Fruit fly (Drosophila melanogaster) whole organism, embryonic: ENCODE measurements around the gene Alh.

Experiments
- Atf-2 ChIP-seq: fragments of 200-800 bp; sonication (Bioruptor generic); optimal IDR thresholded peaks from 2 replicates; lab custom pipeline; 2016; ENCODE audit warnings: missing biosample characterization, missing genetic modification characterization
- CG10565 ChIP-seq: fragments of 200-800 bp; sonication (Bioruptor generic); optimal IDR thresholded peaks from 3 replicates; lab custom pipeline; 2016; ENCODE audit warnings: missing biosample characterization, mild to moderate bottlenecking, missing genetic modification characterization
- CG11723 ChIP-seq: fragments of 200-800 bp; sonication (Bioruptor generic); optimal IDR thresholded peaks from 2 replicates; lab custom pipeline; 2017; ENCODE audit warnings: missing biosample characterization, mild to moderate bottlenecking, missing genetic modification characterization
- CG13296 ChIP-seq: fragments of 200-800 bp; sonication (Bioruptor generic); optimal IDR thresholded peaks from 3 replicates; lab custom pipeline; 2018; ENCODE audit warnings: missing biosample characterization, mild to moderate bottlenecking, missing genetic modification characterization
- CG15514 ChIP-seq: fragments of 200-800 bp; sonication (Bioruptor generic); optimal IDR thresholded peaks from 3 replicates; lab custom pipeline; 2017; ENCODE audit warnings: missing biosample characterization, missing genetic modification characterization, mild to moderate bottlenecking, moderate library complexity, missing genetic modification reagents
- CG16813 ChIP-seq: fragments of 200-800 bp; sonication (Bioruptor generic); IDR thresholded peaks from 3 replicates; pipeline ENCODE4 v1.3.6; 2022; ENCODE audit warnings: missing biosample characterization, missing genetic modification characterization; ENCODE audit not compliant: partially characterized antibody
- CG17328 ChIP-seq: fragments of 200-800 bp; sonication (Bioruptor generic); IDR thresholded peaks from 2 replicates; pipeline ENCODE4 v1.3.6; 2022; ENCODE audit warnings: missing biosample characterization, missing genetic modification characterization
- CG17359 ChIP-seq: fragments of 200-800 bp; sonication (Bioruptor generic); optimal IDR thresholded peaks from 3 replicates; lab custom pipeline; 2018; ENCODE audit warnings: missing biosample characterization, mild to moderate bottlenecking, missing genetic modification characterization, moderate library complexity
- CG2129 ChIP-seq: fragments of 200-800 bp; sonication (Bioruptor generic); IDR thresholded peaks from 2 replicates; pipeline ENCODE4 v1.3.6; 2022; ENCODE audit warnings: missing biosample characterization, missing genetic modification characterization; ENCODE audit not compliant: partially characterized antibody
- CG2875 ChIP-seq: fragments of 200-800 bp; sonication (Bioruptor generic); optimal IDR thresholded peaks from 2 replicates; lab custom pipeline; 2017; ENCODE audit warnings: missing biosample characterization, mild to moderate bottlenecking, missing genetic modification characterization, missing genetic modification reagents
- CG31388 ChIP-seq: fragments of 200-800 bp; sonication (Bioruptor generic); optimal IDR thresholded peaks from 2 replicates; lab custom pipeline; 2016; ENCODE audit warnings: missing biosample characterization, missing genetic modification characterization
- CG3281 ChIP-seq: fragments of 200-800 bp; sonication (Bioruptor generic); optimal IDR thresholded peaks from 3 replicates; lab custom pipeline; 2017; ENCODE audit warnings: missing biosample characterization, mild to moderate bottlenecking, missing genetic modification characterization
- CG33213 ChIP-seq: fragments of 200-800 bp; sonication (Bioruptor generic); optimal IDR thresholded peaks from 3 replicates; lab custom pipeline; 2016; ENCODE audit warnings: missing biosample characterization, missing genetic modification characterization
- CG4617 ChIP-seq: fragments of 200-800 bp; sonication (Bioruptor generic); optimal IDR thresholded peaks from 3 replicates; lab custom pipeline; 2016; ENCODE audit warnings: missing biosample characterization, missing genetic modification characterization, borderline replicate concordance
- CG4820 ChIP-seq: fragments of 200-800 bp; sonication (Bioruptor generic); optimal IDR thresholded peaks from 3 replicates; lab custom pipeline; 2016; ENCODE audit warnings: missing biosample characterization, missing genetic modification characterization
- CG6254 ChIP-seq: fragments of 200-800 bp; sonication (Bioruptor generic); optimal IDR thresholded peaks from 3 replicates; lab custom pipeline; 2017; ENCODE audit warnings: mild to moderate bottlenecking, missing biosample characterization, missing genetic modification reagents, missing genetic modification characterization
- CG8478 ChIP-seq: fragments of >200 bp; optimal IDR thresholded peaks from 2 replicates; lab custom pipeline; 2018
- CG9437 ChIP-seq: fragments of 200-800 bp; sonication (Bioruptor generic); optimal IDR thresholded peaks from 2 replicates; lab custom pipeline; 2018; ENCODE audit warnings: missing biosample characterization, mild to moderate bottlenecking, missing genetic modification characterization
- CG9817 ChIP-seq: fragments of 200-800 bp; sonication (Bioruptor generic); optimal IDR thresholded peaks from 2 replicates; lab custom pipeline; 2018; ENCODE audit warnings: missing biosample characterization, mild to moderate bottlenecking, missing genetic modification characterization, moderate library complexity
- Dbx ChIP-seq: fragments of 200-800 bp; sonication (Bioruptor generic); IDR thresholded peaks from 3 replicates; pipeline ENCODE4 v1.3.6; 2022; ENCODE audit warnings: missing biosample characterization, missing genetic modification characterization
- Dip3 ChIP-seq: fragments of 200-800 bp; sonication (Bioruptor generic); optimal IDR thresholded peaks from 3 replicates; lab custom pipeline; 2016; ENCODE audit warnings: missing biosample characterization, missing genetic modification characterization
- Dll ChIP-seq: fragments of 200-800 bp; sonication (Bioruptor generic); IDR thresholded peaks from 4 replicates; pipeline ENCODE4 v1.3.6; 2022; ENCODE audit warnings: missing biosample characterization, missing genetic modification characterization; ENCODE audit not compliant: partially characterized antibody
- GATAe ChIP-seq: fragments of 200-800 bp; sonication (Bioruptor generic); conservative IDR thresholded peaks from 2 replicates; pipeline ENCODE4 v1.3.6; 2022; ENCODE audit warnings: missing biosample characterization, missing genetic modification characterization
- Gsc ChIP-seq: fragments of 200-800 bp; sonication (Bioruptor generic); IDR thresholded peaks from 2 replicates; pipeline ENCODE4 v1.3.6; 2022; ENCODE audit warnings: missing biosample characterization, missing genetic modification characterization
- HLH4C ChIP-seq: fragments of 200-800 bp; sonication (Bioruptor generic); IDR thresholded peaks from 3 replicates; pipeline ENCODE4 v1.3.6; 2022; ENCODE audit warnings: missing biosample characterization, missing genetic modification characterization; ENCODE audit not compliant: partially characterized antibody
- HmgZ ChIP-seq: fragments of 200-800 bp; sonication (Bioruptor generic); optimal IDR thresholded peaks from 2 replicates; lab custom pipeline; 2018; ENCODE audit warnings: missing biosample characterization, mild to moderate bottlenecking, missing genetic modification characterization
- Hr3 ChIP-seq: fragments of 200-800 bp; sonication (Bioruptor generic); optimal IDR thresholded peaks from 3 replicates; lab custom pipeline; 2016; ENCODE audit warnings: missing biosample characterization, missing genetic modification characterization
- Mes4 ChIP-seq: fragments of 200-800 bp; sonication (Bioruptor generic); optimal IDR thresholded peaks from 2 replicates; lab custom pipeline; 2016; ENCODE audit warnings: missing biosample characterization, missing genetic modification characterization
- Mrtf ChIP-seq: fragments of 200-800 bp; sonication (Bioruptor generic); IDR thresholded peaks from 3 replicates; pipeline ENCODE4 v1.3.6; 2022; ENCODE audit warnings: missing biosample characterization, missing genetic modification characterization
- Nf-YC ChIP-seq: fragments of 200-800 bp; optimal IDR thresholded peaks from 3 replicates; lab custom pipeline; 2019; ENCODE audit warnings: missing biosample characterization, mild to moderate bottlenecking, missing genetic modification characterization, moderate library complexity
- Scr ChIP-seq: fragments of 200-800 bp; sonication (Bioruptor generic); IDR thresholded peaks from 2 replicates; pipeline ENCODE4 v1.3.6; 2022; ENCODE audit warnings: missing biosample characterization, missing genetic modification characterization; ENCODE audit not compliant: partially characterized antibody
- Sox102F ChIP-seq: fragments of 200-800 bp; sonication (Bioruptor generic); optimal IDR thresholded peaks from 2 replicates; lab custom pipeline; 2018; ENCODE audit warnings: missing biosample characterization, mild to moderate bottlenecking, missing genetic modification characterization, moderate library complexity
- Sry-δ ChIP-seq: fragments of 200-800 bp; sonication (Bioruptor generic); optimal IDR thresholded peaks from 2 replicates; lab custom pipeline; 2016; ENCODE audit warnings: missing biosample characterization, missing genetic modification characterization
- crc ChIP-seq: fragments of 200-800 bp; sonication (Bioruptor generic); optimal IDR thresholded peaks from 2 replicates; lab custom pipeline; 2016; ENCODE audit warnings: missing biosample characterization, missing genetic modification characterization
- dan ChIP-seq: fragments of 200-800 bp; sonication (Bioruptor generic); IDR thresholded peaks from 2 replicates; pipeline ENCODE4 v1.3.6; 2022; ENCODE audit warnings: missing biosample characterization, missing genetic modification characterization
- ewg ChIP-seq: fragments of 200-800 bp; sonication (Bioruptor generic); optimal IDR thresholded peaks from 3 replicates; lab custom pipeline; 2017; ENCODE audit warnings: mild to moderate bottlenecking, missing biosample characterization, missing genetic modification reagents, missing genetic modification characterization
- grn ChIP-seq: fragments of 200-800 bp; sonication (Bioruptor generic); optimal IDR thresholded peaks from 3 replicates; lab custom pipeline; 2017; ENCODE audit warnings: missing biosample characterization, missing genetic modification characterization
- h ChIP-seq: fragments of >200 bp; optimal IDR thresholded peaks from 2 replicates; lab custom pipeline; 2017
- hbn ChIP-seq: fragments of 200-800 bp; sonication (Bioruptor generic); IDR thresholded peaks from 2 replicates; pipeline ENCODE4 v1.3.6; 2022; ENCODE audit warnings: missing biosample characterization, missing genetic modification characterization; ENCODE audit not compliant: partially characterized antibody
- ind ChIP-seq: fragments of 200-800 bp; sonication (Bioruptor generic); optimal IDR thresholded peaks from 3 replicates; lab custom pipeline; 2016; ENCODE audit warnings: missing biosample characterization, missing genetic modification characterization
- nau ChIP-seq: fragments of 200-800 bp; sonication (Bioruptor generic); optimal IDR thresholded peaks from 3 replicates; lab custom pipeline; 2017; ENCODE audit warnings: missing biosample characterization, mild to moderate bottlenecking, missing genetic modification characterization, missing genetic modification reagents
- nerfin-2 ChIP-seq: fragments of 200-800 bp; sonication (Bioruptor generic); IDR thresholded peaks from 2 replicates; pipeline ENCODE4 v1.3.6; 2022; ENCODE audit warnings: missing biosample characterization, missing genetic modification characterization; ENCODE audit not compliant: partially characterized antibody
- pum ChIP-seq: fragments of 200-800 bp; sonication (Bioruptor generic); optimal IDR thresholded peaks from 2 replicates; lab custom pipeline; 2016; ENCODE audit warnings: missing biosample characterization, missing genetic modification characterization
- ro ChIP-seq: fragments of 200-800 bp; sonication (Bioruptor generic); IDR thresholded peaks from 2 replicates; pipeline ENCODE4 v1.3.6; 2022; ENCODE audit warnings: missing biosample characterization, missing genetic modification characterization
- run ChIP-seq: fragments of 200-800 bp; sonication (Bioruptor generic); optimal IDR thresholded peaks from 3 replicates; lab custom pipeline; 2018; ENCODE audit warnings: missing biosample characterization, mild to moderate bottlenecking, missing genetic modification characterization
- sens ChIP-seq: fragments of 200-800 bp; sonication (Bioruptor generic); peaks from one replicate; lab custom pipeline; 2016; ENCODE audit warnings: missing biosample characterization, missing genetic modification characterization
- sug ChIP-seq: fragments of 200-800 bp; optimal IDR thresholded peaks from 2 replicates; lab custom pipeline; 2019; ENCODE audit warnings: missing biosample characterization, mild to moderate bottlenecking, missing genetic modification characterization, moderate library complexity
- wor ChIP-seq: fragments of 200-800 bp; sonication (Bioruptor generic); IDR thresholded peaks from 2 replicates; pipeline ENCODE4 v1.3.6; 2022; ENCODE audit warnings: missing biosample characterization, missing genetic modification characterization
- zf30C ChIP-seq: fragments of 200-800 bp; sonication (Bioruptor generic); optimal IDR thresholded peaks from 3 replicates; lab custom pipeline; 2018; ENCODE audit warnings: missing biosample characterization, mild to moderate bottlenecking, missing genetic modification characterization
- zfh2 ChIP-seq: fragments of 200-800 bp; sonication (Bioruptor generic); optimal IDR thresholded peaks from 2 replicates; lab custom pipeline; 2016; ENCODE audit warnings: missing biosample characterization, missing genetic modification characterization

The Alh gene

dm6 chr3R:7124109-7124639, at the start of gene Alh, which contains the start of gene CG10098 (continued):
- TF ChIP-seq CG2129 (GFP tag; lab: Robert Waterston, UW) (peak; percentile 64), Sox102F (GFP tag; lab: Kevin White, UChicago) (peak; percentile 80), CG6254 (GFP tag; lab: Kevin White, UChicago) (no peak), crc (GFP tag; lab: Kevin White, UChicago) (peak; percentile 39), CG33213 (peak; percentile 83), CG4617 (GFP tag; lab: Kevin White, UChicago) (peak; percentile 94), CG2875 (peak; percentile 54), Mes4 (GFP tag; lab: Kevin White, UChicago) (peak; percentile 59), CG31388 (GFP tag; lab: Kevin White, UChicago) (peak; percentile 61), wor (GFP tag; lab: Robert Waterston, UW) (0 out of 2 replicates have a peak, but pooled peaks have one; percentile 12), sens (GFP tag; lab: Kevin White, UChicago) (peak; percentile 96), CG13296 (GFP tag; lab: Kevin White, UChicago) (peak; percentile 43), Scr (GFP tag; lab: Robert Waterston, UW) (peak; percentile 85), ro (GFP tag; lab: Robert Waterston, UW) (0 out of 2 replicates have a peak, but pooled peaks have one; percentile 34), hbn (peak; percentile 50; the same call in 1 of the 2 replicates), CG9817 (peak; percentile 91), CG16813 (GFP tag; lab: Robert Waterston, UW) (peak; percentile 82), Nf-YC (tag; lab: Kevin White, UChicago) (peak; percentile 75), pum (GFP tag; lab: Kevin White, UChicago) (peak; percentile 85), GATAe (GFP tag; lab: Robert Waterston, UW) (no peak), nau (no peak), ind (GFP tag; lab: Kevin White, UChicago) (peak; percentile 92), CG15514 (GFP tag; lab: Kevin White, UChicago) (peak; percentile 82), Dll (GFP tag; lab: Robert Waterston, UW) (peak; percentile 85), zfh2 (GFP tag; lab: Kevin White, UChicago) (peak; percentile 95), CG17328 (GFP tag; lab: Robert Waterston, UW) (peak; percentile 73), zf30C (no peak), CG11723 (peak; percentile 73), CG4820 (GFP tag; lab: Kevin White, UChicago) (peak; percentile 73), HmgZ (peak; percentile 51), Sry-δ (peak; percentile 99), nerfin-2 (GFP tag; lab: Robert Waterston, UW) (peak; percentile 44; the same call in 1 of the 2 replicates), sug (tag; lab: Kevin White, UChicago) (peak; percentile 86), HLH4C (GFP tag; lab: Robert Waterston, UW) (peak; percentile 70), CG3281 (GFP tag; lab: Kevin White, UChicago) (peak; percentile 71), Hr3 (GFP tag; lab: Kevin White, UChicago) (peak; percentile 88), Dip3 (GFP tag; lab: Kevin White, UChicago) (peak; percentile 91), dan (GFP tag; lab: Robert Waterston, UW) (no peak), Atf-2 (GFP tag; lab: Kevin White, UChicago) (peak; percentile 77), CG17359 (tag; lab: Kevin White, UChicago) (peak; percentile 73), grn (GFP tag; lab: Kevin White, UChicago) (peak; percentile 22), h (lab: Kevin White, UChicago) (no peak), run (tag; lab: Kevin White, UChicago) (no peak), ewg (peak; percentile 51), Gsc (no peak; the same call in 1 of the 2 replicates), CG9437 (GFP tag; lab: Kevin White, UChicago) (peak; percentile 55), CG8478 (lab: Kevin White, UChicago) (peak; percentile 80), Mrtf (GFP tag; lab: Robert Waterston, UW) (peak; percentile 82; the same call in 2 of the 3 replicates), Dbx (peak; percentile 90), CG10565 (GFP tag; lab: Kevin White, UChicago) (no peak)
